Worm (Caenorhabditis elegans): ENCODE data around the gene pcp-1.

The pcp-1 gene

ce11 chrIII:7806947-7807346 lies 48.2 kb downstream of the pcp-1 start:
- TF ChIP-seq mdt-29 (GFP tag; IDR thresholded peaks at IDR 0.05): no peak
- no peak for TF ChIP-seq snpc-1.2 (GFP tag; IDR thresholded peaks at IDR 0.05)
- no peak for TF ChIP-seq zag-1 (tag; optimal IDR thresholded peaks at IDR 0.05)
- TF ChIP-seq zip-11 (GFP tag; IDR thresholded peaks at IDR 0.05): no peak
- no peak for TF ChIP-seq zip-2 (tag; optimal IDR thresholded peaks at IDR 0.05)
- TF ChIP-seq nhr-77 (tag; optimal IDR thresholded peaks at IDR 0.05): no peak
- TF ChIP-seq nhr-25 (tag; optimal IDR thresholded peaks at IDR 0.05; ENCODE audit: borderline replicate concordance, insufficient read depth): no peak

ce11 chrIII:7809033-7809432 lies 50.3 kb downstream of the pcp-1 start:
- TF ChIP-seq ceh-20 (GFP tag; IDR thresholded peaks at IDR 0.05) (no peak), lin-13 (GFP tag; optimal IDR thresholded peaks at IDR 0.05) (no peak), zip-11 (GFP tag; IDR thresholded peaks at IDR 0.05) (no peak), rbr-2 (tag; optimal IDR thresholded peaks at IDR 0.05) (no peak), ztf-11 (tag; optimal IDR thresholded peaks at IDR 0.05) (no peak), cey-2 (tag; optimal IDR thresholded peaks at IDR 0.05; ENCODE audit: borderline replicate concordance, insufficient read depth) (no peak), nhr-6 (tag; optimal IDR thresholded peaks at IDR 0.05) (no peak), D1046.2 (GFP tag; IDR thresholded peaks at IDR 0.05) (no peak), egl-43 (GFP tag; IDR thresholded peaks at IDR 0.05) (no peak), zfp-3 (GFP tag; conservative IDR thresholded peaks at IDR 0.05) (no peak), lin-15B (tag; optimal IDR thresholded peaks at IDR 0.05) (no peak), fos-1 (tag; optimal IDR thresholded peaks at IDR 0.05) (no peak), spr-1 (tag; optimal IDR thresholded peaks at IDR 0.05) (no peak), ZK546.5 (tag; optimal IDR thresholded peaks at IDR 0.05) (no peak), fkh-10 (GFP tag; optimal IDR thresholded peaks at IDR 0.05) (no peak), jun-1 (tag; optimal IDR thresholded peaks at IDR 0.05) (no peak), zip-2 (tag; optimal IDR thresholded peaks at IDR 0.05) (no peak)

All from whole organism, L4 larva.